In the genomic region with DNA sequence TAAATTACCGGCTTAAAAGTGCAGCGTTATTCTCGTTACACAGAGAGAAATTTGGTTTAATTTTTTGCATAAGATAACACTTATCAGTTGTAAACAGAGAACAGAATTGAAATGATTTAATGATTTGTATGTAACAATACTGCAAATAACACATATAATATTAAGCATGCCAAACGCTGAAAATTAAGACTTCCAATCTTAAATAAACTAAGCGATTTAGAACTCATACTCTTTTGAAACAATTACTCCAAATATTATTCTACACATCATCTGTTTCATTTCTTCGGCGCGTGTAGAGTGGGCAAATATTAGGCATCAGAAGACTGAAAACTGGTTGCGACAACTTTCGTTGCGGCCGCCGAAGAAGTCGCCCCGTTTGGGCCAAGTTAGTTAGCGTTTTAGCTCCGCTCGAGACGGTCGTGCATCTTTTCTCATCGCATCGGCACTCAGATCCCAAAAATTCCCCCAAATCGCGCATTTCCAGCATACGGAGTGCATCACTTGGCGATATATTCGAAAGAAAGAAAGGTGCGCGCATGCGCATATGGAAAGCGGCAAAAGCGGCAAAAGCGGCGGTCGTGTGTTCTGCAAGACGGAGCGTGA, we compare ENCODE assay signal across 4 fruit fly cellular contexts.
TF ChIP-seq lines count a peak whose summit lies in the region.

Gene CG1632 (plus strand): TSS at position 387 of the 603 bp plus-strand sequence.

- no peak for TF ChIP-seq CTCF in whole organism, embryonic (GFP tag; optimal IDR thresholded peaks at IDR 0.05; lab: Kevin White, UChicago)

TF ChIP-seq in whole organism, embryonic, 481 proteins besides CTCF, POLR2A, EP300 and RAD21 (continues in another document):
- no peak for TF ChIP-seq CG6854 (GFP tag; optimal IDR thresholded peaks at IDR 0.05; lab: Kevin White, UChicago)
- TF ChIP-seq toy (GFP tag; IDR thresholded peaks at IDR 0.05; lab: Robert Waterston, UW) = no peak
- no peak for TF ChIP-seq CG34224 (GFP tag; IDR thresholded peaks at IDR 0.05; lab: Robert Waterston, UW; ENCODE audit: partially characterized antibody)
- TF ChIP-seq Neu2 (GFP tag; optimal IDR thresholded peaks at IDR 0.05; lab: Kevin White, UChicago; ENCODE audit: borderline replicate concordance) = no peak
- TF ChIP-seq ato (GFP tag; IDR thresholded peaks at IDR 0.05; lab: Robert Waterston, UW; ENCODE audit: partially characterized antibody) = no peak
- no peak for TF ChIP-seq lov (optimal IDR thresholded peaks at IDR 0.05; lab: Kevin White, UChicago)
- TF ChIP-seq lov (GFP tag; IDR thresholded peaks at IDR 0.05; lab: Robert Waterston, UW) = no peak
- TF ChIP-seq HLH54F (GFP tag; optimal IDR thresholded peaks at IDR 0.05; lab: Kevin White, UChicago) = no peak
- no peak for TF ChIP-seq CG12104 (GFP tag; optimal IDR thresholded peaks at IDR 0.05; lab: Kevin White, UChicago)
- TF ChIP-seq Drgx (GFP tag; IDR thresholded peaks at IDR 0.05; lab: Robert Waterston, UW) = peak; percentile 81
- TF ChIP-seq Kr (GFP tag; optimal IDR thresholded peaks at IDR 0.05; lab: Kevin White, UChicago) = no peak
- no peak for TF ChIP-seq Oaz (GFP tag; IDR thresholded peaks at IDR 0.05; lab: Robert Waterston, UW)
- no peak for TF ChIP-seq Pdp1 (GFP tag; optimal IDR thresholded peaks at IDR 0.05; lab: Kevin White, UChicago)
- TF ChIP-seq CG34376 (GFP tag; optimal IDR thresholded peaks at IDR 0.05; lab: Kevin White, UChicago) = no peak
- TF ChIP-seq bcd (GFP tag; optimal IDR thresholded peaks at IDR 0.05; lab: Kevin White, UChicago) = no peak
- TF ChIP-seq corto (GFP tag; optimal IDR thresholded peaks at IDR 0.05; lab: Kevin White, UChicago) = peak; percentile 17
- no peak for TF ChIP-seq fd3F (GFP tag; optimal IDR thresholded peaks at IDR 0.05; lab: Kevin White, UChicago)
- TF ChIP-seq CG7556 (GFP tag; optimal IDR thresholded peaks at IDR 0.05; lab: Kevin White, UChicago) = no peak
- TF ChIP-seq CG18764 (GFP tag; optimal IDR thresholded peaks at IDR 0.05; lab: Kevin White, UChicago) = no peak
- TF ChIP-seq Lim3 (GFP tag; IDR thresholded peaks at IDR 0.05; lab: Robert Waterston, UW) = no peak
- no peak for TF ChIP-seq da (GFP tag; optimal IDR thresholded peaks at IDR 0.05; lab: Kevin White, UChicago)

TF ChIP-seq in whole organism, prepupa, 60 proteins besides CTCF, POLR2A, EP300 and RAD21 (continues in another document):
- TF ChIP-seq Ets21C (GFP tag; optimal IDR thresholded peaks at IDR 0.05; lab: Kevin White, UChicago) (peak; percentile 79), achi (GFP tag; optimal IDR thresholded peaks at IDR 0.05; lab: Kevin White, UChicago) (peak; percentile 85), CG11762 (GFP tag; optimal IDR thresholded peaks at IDR 0.05; lab: Kevin White, UChicago; ENCODE audit: insufficient read depth) (peak; percentile 75), CG4318 (GFP tag; optimal IDR thresholded peaks at IDR 0.05; lab: Kevin White, UChicago) (peak; percentile 80), fd85E (GFP tag; optimal IDR thresholded peaks at IDR 0.05; lab: Kevin White, UChicago) (peak; percentile 32), OdsH (GFP tag; optimal IDR thresholded peaks at IDR 0.05; lab: Kevin White, UChicago) (peak; percentile 84), net (GFP tag; optimal IDR thresholded peaks at IDR 0.05; lab: Kevin White, UChicago) (peak; percentile 83), acj6 (GFP tag; optimal IDR thresholded peaks at IDR 0.05; lab: Kevin White, UChicago) (peak; percentile 85), spab (GFP tag; optimal IDR thresholded peaks at IDR 0.05; lab: Kevin White, UChicago) (peak; percentile 70), pdm3 (GFP tag; optimal IDR thresholded peaks at IDR 0.05; lab: Kevin White, UChicago) (peak; percentile 88), Met (GFP tag; optimal IDR thresholded peaks at IDR 0.05; lab: Kevin White, UChicago) (peak; percentile 90), CG10631 (GFP tag; optimal IDR thresholded peaks at IDR 0.05; lab: Kevin White, UChicago) (peak; percentile 83), Eip78C (GFP tag; lab: Kevin White, UChicago) (peak; percentile 98), Eip75B (GFP tag; optimal IDR thresholded peaks at IDR 0.05; lab: Kevin White, UChicago) (peak; percentile 83), dac (GFP tag; optimal IDR thresholded peaks at IDR 0.05; lab: Kevin White, UChicago) (peak; percentile 83), CG9139 (GFP tag; optimal IDR thresholded peaks at IDR 0.05; lab: Kevin White, UChicago) (peak; percentile 51), CG34406 (GFP tag; optimal IDR thresholded peaks at IDR 0.05; lab: Kevin White, UChicago) (peak; percentile 72), Lpt (GFP tag; optimal IDR thresholded peaks at IDR 0.05; lab: Kevin White, UChicago) (peak; percentile 80), esn (GFP tag; optimal IDR thresholded peaks at IDR 0.05; lab: Kevin White, UChicago) (peak; percentile 91), Sox15 (GFP tag; optimal IDR thresholded peaks at IDR 0.05; lab: Kevin White, UChicago) (peak; percentile 60), Gug (GFP tag; IDR thresholded peaks at IDR 0.05; lab: Robert Waterston, UW) (peak; percentile 61)

TF ChIP-seq in whole organism, pupa, 21 proteins besides CTCF, POLR2A, EP300 and RAD21:
- TF ChIP-seq CG34367 (tag; optimal IDR thresholded peaks at IDR 0.05; lab: Kevin White, UChicago) (peak; percentile 77), Snoo (tag; optimal IDR thresholded peaks at IDR 0.05; lab: Kevin White, UChicago) (peak; percentile 77), Pif1A (GFP tag; optimal IDR thresholded peaks at IDR 0.05; lab: Kevin White, UChicago) (peak; percentile 81), Pif1B (GFP tag; optimal IDR thresholded peaks at IDR 0.05; lab: Kevin White, UChicago) (peak; percentile 76), gl (tag; optimal IDR thresholded peaks at IDR 0.05; lab: Kevin White, UChicago) (peak; percentile 55), D1 (tag; optimal IDR thresholded peaks at IDR 0.05; lab: Kevin White, UChicago) (no peak), CG8301 (tag; optimal IDR thresholded peaks at IDR 0.05; lab: Kevin White, UChicago) (peak; percentile 93), CG9948 (tag; optimal IDR thresholded peaks at IDR 0.05; lab: Kevin White, UChicago) (peak; percentile 84), CG17806 (tag; optimal IDR thresholded peaks at IDR 0.05; lab: Kevin White, UChicago) (peak; percentile 83), EcR (GFP tag; optimal IDR thresholded peaks at IDR 0.05; lab: Kevin White, UChicago) (no peak), Ets98B (GFP tag; IDR thresholded peaks at IDR 0.05; lab: Robert Waterston, UW) (peak; percentile 67), CG13204 (GFP tag; optimal IDR thresholded peaks at IDR 0.05; lab: Kevin White, UChicago) (peak; percentile 36), CG12605 (GFP tag; IDR thresholded peaks at IDR 0.05; lab: Robert Waterston, UW) (peak; percentile 79), CG14655 (GFP tag; optimal IDR thresholded peaks at IDR 0.05; lab: Kevin White, UChicago) (peak; percentile 94), CG8159 (tag; optimal IDR thresholded peaks at IDR 0.05; lab: Kevin White, UChicago) (peak; percentile 78), CG10348 (GFP tag; IDR thresholded peaks at IDR 0.05; lab: Robert Waterston, UW) (no peak), CG15710 (tag; optimal IDR thresholded peaks at IDR 0.05; lab: Kevin White, UChicago) (peak; percentile 74), rn (GFP tag; IDR thresholded peaks at IDR 0.05; lab: Robert Waterston, UW) (0 out of 2 replicates have a peak, but pooled peaks have one; percentile 28), CG4496 (GFP tag; IDR thresholded peaks at IDR 0.05; lab: Robert Waterston, UW) (peak; percentile 82), fd96Ca (GFP tag; IDR thresholded peaks at IDR 0.05; lab: Robert Waterston, UW) (peak; percentile 64; the same call in 2 of the 3 replicates), CG32121 (GFP tag; IDR thresholded peaks at IDR 0.05; lab: Robert Waterston, UW) (peak; percentile 69)
TF ChIP-seq in whole organism, pupa: peak in this region for 18.

TF ChIP-seq in whole organism, wandering third instar larva, 38 proteins besides CTCF, POLR2A, EP300 and RAD21 (continues in another document):
- TF ChIP-seq usp (GFP tag; optimal IDR thresholded peaks at IDR 0.05; lab: Kevin White, UChicago) (no peak), Hr78 (GFP tag; optimal IDR thresholded peaks at IDR 0.05; lab: Kevin White, UChicago) (no peak), fru (GFP tag; optimal IDR thresholded peaks at IDR 0.05; lab: Kevin White, UChicago) (peak; percentile 88), OdsH (GFP tag; optimal IDR thresholded peaks at IDR 0.05; lab: Kevin White, UChicago) (peak; percentile 83), sage (GFP tag; optimal IDR thresholded peaks at IDR 0.05; lab: Kevin White, UChicago) (peak; percentile 63), psq (GFP tag; optimal IDR thresholded peaks at IDR 0.05; lab: Kevin White, UChicago) (peak; percentile 61), Rel (GFP tag; optimal IDR thresholded peaks at IDR 0.05; lab: Kevin White, UChicago) (no peak), Rel (tag; optimal IDR thresholded peaks at IDR 0.05; lab: Kevin White, UChicago) (peak; percentile 88), CG9705 (GFP tag; optimal IDR thresholded peaks at IDR 0.05; lab: Kevin White, UChicago) (peak; percentile 66), jim (GFP tag; optimal IDR thresholded peaks at IDR 0.05; lab: Kevin White, UChicago) (no peak), N (GFP tag; optimal IDR thresholded peaks at IDR 0.05; lab: Kevin White, UChicago) (no peak), Hnf4 (GFP tag; optimal IDR thresholded peaks at IDR 0.05; lab: Kevin White, UChicago) (no peak), Abd-B (GFP tag; optimal IDR thresholded peaks at IDR 0.05; lab: Kevin White, UChicago) (no peak), brk (GFP tag; optimal IDR thresholded peaks at IDR 0.05; lab: Kevin White, UChicago) (no peak), Jra (GFP tag; optimal IDR thresholded peaks at IDR 0.05; lab: Kevin White, UChicago) (peak; percentile 40), ey (GFP tag; optimal IDR thresholded peaks at IDR 0.05; lab: Kevin White, UChicago) (peak; percentile 82), Vsx2 (GFP tag; optimal IDR thresholded peaks at IDR 0.05; lab: Kevin White, UChicago; ENCODE audit: partially characterized antibody) (no peak), pan (optimal IDR thresholded peaks at IDR 0.05; lab: Kevin White, UChicago) (no peak), dl (GFP tag; optimal IDR thresholded peaks at IDR 0.05; lab: Kevin White, UChicago; ENCODE audit: insufficient read depth in 1 of 2, partially characterized antibody in 2 of 2) (no peak), tai (GFP tag; optimal IDR thresholded peaks at IDR 0.05; lab: Kevin White, UChicago) (no peak), CrebA (GFP tag; optimal IDR thresholded peaks at IDR 0.05; lab: Kevin White, UChicago; ENCODE audit: borderline replicate concordance) (no peak), lola (GFP tag; optimal IDR thresholded peaks at IDR 0.05; lab: Kevin White, UChicago) (no peak), rgr (GFP tag; optimal IDR thresholded peaks at IDR 0.05; lab: Kevin White, UChicago) (peak; percentile 67), sv (GFP tag; optimal IDR thresholded peaks at IDR 0.05; lab: Kevin White, UChicago) (no peak), Dif (GFP tag; optimal IDR thresholded peaks at IDR 0.05; lab: Kevin White, UChicago; ENCODE audit: partially characterized antibody) (no peak), GATAd (GFP tag; optimal IDR thresholded peaks at IDR 0.05; lab: Kevin White, UChicago) (no peak), HLH106 (tag; optimal IDR thresholded peaks at IDR 0.05; lab: Kevin White, UChicago) (peak; percentile 86), h (GFP tag; optimal IDR thresholded peaks at IDR 0.05; lab: Kevin White, UChicago) (peak; percentile 87)

Comparison
In these comparisons a context has a peak if more than half of its experiments do, and no peak if none do; other contexts are left out.
1. Of the 7 proteins assayed by ChIP-seq in both whole organism, embryonic and whole organism, prepupa: peak only in whole organism, embryonic: none; only in whole organism, prepupa: CG16779, CG6854, Gug, Hr39, Lpt and Sox102F; in both: Blimp-1; in neither: 0.